Worm (Caenorhabditis elegans) whole organism, mixed stage, embryonic: Measurements from ENCODE around the gene tap-1.

Experiments used
- blmp-1 ChIP-seq: fragments of 150-350 bp; optimal IDR thresholded peaks from 2 replicates; lab custom pipeline; 2014; ENCODE audit warnings: missing biosample characterization, missing genetic modification characterization
- ceh-39 ChIP-seq: fragments of 150-350 bp; optimal IDR thresholded peaks from 2 replicates; lab custom pipeline; 2014; ENCODE audit warnings: missing biosample characterization, missing genetic modification characterization
- elt-1 ChIP-seq: sonication (generic microtip); optimal IDR thresholded peaks from 2 replicates; lab custom pipeline; 2017; ENCODE audit warnings: missing genetic modification characterization, mild to moderate bottlenecking, missing compliant biosample characterization, antibody characterized with exemption, moderate library complexity, borderline replicate concordance; ENCODE audit not compliant: insufficient read depth
- mep-1 ChIP-seq: fragments of 150-350 bp; optimal IDR thresholded peaks from 2 replicates; lab custom pipeline; 2017; ENCODE audit warnings: missing biosample characterization, missing genetic modification reagents, missing genetic modification characterization, inconsistent platforms
- nhr-237 ChIP-seq: fragments of 150-350 bp; optimal IDR thresholded peaks from 2 replicates; lab custom pipeline; 2014; ENCODE audit warnings: missing biosample characterization, missing genetic modification characterization
- nhr-76 ChIP-seq: sonication (generic microtip); optimal IDR thresholded peaks from 2 replicates; lab custom pipeline; 2017; ENCODE audit warnings: missing biosample characterization, missing genetic modification characterization
- pha-4 ChIP-seq: fragments of 150-350 bp; optimal IDR thresholded peaks from 2 replicates; lab custom pipeline; 2018; ENCODE audit warnings: missing biosample characterization, missing genetic modification reagents, missing genetic modification characterization
- snpc-4 ChIP-seq: fragments of 150-350 bp; optimal IDR thresholded peaks from 2 replicates; lab custom pipeline; 2014; ENCODE audit warnings: missing biosample characterization, missing genetic modification characterization
- sptf-1 ChIP-seq: sonication (generic microtip); optimal IDR thresholded peaks from 2 replicates; lab custom pipeline; 2017; ENCODE audit warnings: mild to moderate bottlenecking, missing genetic modification characterization, moderate library complexity, missing compliant biosample characterization
- unc-39 ChIP-seq: fragments of 150-350 bp; optimal IDR thresholded peaks from 2 replicates; lab custom pipeline; 2014; ENCODE audit warnings: missing biosample characterization, missing genetic modification characterization
- zip-8 ChIP-seq: fragments of 150-350 bp; optimal IDR thresholded peaks from 2 replicates; lab custom pipeline; 2014; ENCODE audit warnings: missing biosample characterization, missing genetic modification characterization
- ztf-11 ChIP-seq: fragments of 150-350 bp; optimal IDR thresholded peaks from 2 replicates; lab custom pipeline; 2014; ENCODE audit warnings: missing biosample characterization, missing genetic modification characterization

DNA sequence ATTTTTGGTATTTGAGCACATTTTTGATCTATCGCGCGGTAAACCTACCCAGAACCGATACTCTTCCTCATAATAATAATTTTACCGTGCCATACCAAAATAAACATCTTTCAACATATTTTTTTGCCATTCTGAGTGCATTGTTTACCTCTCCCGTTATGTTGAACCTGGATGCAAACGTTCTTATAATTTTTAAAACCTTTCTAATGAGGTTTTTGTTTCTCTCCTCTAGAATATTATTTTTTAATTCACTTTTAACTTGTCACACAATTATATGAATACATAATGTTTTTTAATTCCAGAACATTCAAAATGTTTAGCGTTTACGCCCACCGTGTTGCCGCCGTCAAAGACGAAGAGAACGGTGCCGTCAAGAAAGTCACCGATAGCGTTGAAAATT, 43.9 kb upstream of the tap-1 start, which contains the start of gene enri-2:
- no peak for TF ChIP-seq nhr-76 (tag; lab: Kevin White, UChicago)
- TF ChIP-seq blmp-1 (tag; lab: Kevin White, UChicago) = no peak
- TF ChIP-seq nhr-237 = no peak
- no peak for TF ChIP-seq snpc-4 (tag; lab: Kevin White, UChicago)
- TF ChIP-seq zip-8 (tag; lab: Kevin White, UChicago) = no peak
- no peak for TF ChIP-seq ceh-39 (tag; lab: Kevin White, UChicago)
- no peak for TF ChIP-seq pha-4 (tag; lab: Kevin White, UChicago)
- no peak for TF ChIP-seq unc-39 (tag; lab: Kevin White, UChicago)
- TF ChIP-seq mep-1 = no peak
- TF ChIP-seq elt-1 (tag; lab: Kevin White, UChicago) = no peak
- TF ChIP-seq sptf-1 = no peak
- TF ChIP-seq ztf-11 = no peak
